Worm (Caenorhabditis elegans) whole organism, L3 larva: ENCODE results near the gene cyp-31A5.

Source experiments
- R02D3.7 ChIP-seq: fragments of 150-350 bp; optimal IDR thresholded peaks from 2 replicates; lab custom pipeline; 2014; ENCODE audit warnings: missing biosample characterization, missing genetic modification characterization
- ZK546.5 ChIP-seq: sonication (generic microtip); optimal IDR thresholded peaks from 2 replicates; lab custom pipeline; 2017; ENCODE audit warnings: missing biosample characterization, missing genetic modification characterization
- aly-2 ChIP-seq: fragments of 150-350 bp; optimal IDR thresholded peaks from 2 replicates; lab custom pipeline; 2014; ENCODE audit warnings: missing biosample characterization, missing genetic modification characterization
- ama-1 ChIP-seq: fragments of 150-350 bp; optimal IDR thresholded peaks from 2 replicates; lab custom pipeline; 2018
- ceh-16 ChIP-seq: sonication (generic microtip); optimal IDR thresholded peaks from 2 replicates; lab custom pipeline; 2017; ENCODE audit warnings: missing biosample characterization, missing genetic modification characterization
- ceh-28 ChIP-seq: fragments of 150-350 bp; optimal IDR thresholded peaks from 2 replicates; lab custom pipeline; 2014; ENCODE audit warnings: missing biosample characterization, missing genetic modification reagents, missing genetic modification characterization
- ceh-82 ChIP-seq: fragments of 150-350 bp; optimal IDR thresholded peaks from 2 replicates; lab custom pipeline; 2014; ENCODE audit warnings: missing biosample characterization, missing genetic modification characterization
- ceh-9 ChIP-seq: sonication (generic microtip); optimal IDR thresholded peaks from 2 replicates; lab custom pipeline; 2018; ENCODE audit warnings: missing biosample characterization, missing genetic modification characterization
- daf-12 ChIP-seq: fragments of 150-350 bp; optimal IDR thresholded peaks from 2 replicates; lab custom pipeline; 2014; ENCODE audit warnings: missing biosample characterization, missing genetic modification reagents, missing genetic modification characterization
- egl-27 ChIP-seq: sonication (generic microtip); optimal IDR thresholded peaks from 4 replicates; lab custom pipeline; 2017; ENCODE audit warnings: missing biosample characterization, missing genetic modification reagents, missing genetic modification characterization
- egl-5 ChIP-seq: fragments of 150-350 bp; optimal IDR thresholded peaks from 2 replicates; lab custom pipeline; 2017; ENCODE audit warnings: missing biosample characterization, missing genetic modification reagents, missing genetic modification characterization, inconsistent platforms
- elt-1 ChIP-seq: fragments of 150-350 bp; optimal IDR thresholded peaks from 2 replicates; lab custom pipeline; 2014; ENCODE audit warnings: missing biosample characterization, missing genetic modification characterization
- elt-2 ChIP-seq: sonication (generic microtip); optimal IDR thresholded peaks from 2 replicates; lab custom pipeline; 2016; ENCODE audit warnings: missing genetic modification reagents, mild to moderate bottlenecking, missing genetic modification characterization, missing compliant biosample characterization
- elt-3 ChIP-seq, 3 experiments: fragments of 150-350 bp in 1 of 3; sonication (generic microtip) in 2 of 3; optimal IDR thresholded peaks; 2 replicates in 2 of 3; 4 replicates in 1 of 3; lab custom pipeline; 2014 to 2017; ENCODE audit warnings: missing biosample characterization in 3 of 3, missing genetic modification characterization in 3 of 3
- eor-1 ChIP-seq, 2 experiments: fragments of 150-350 bp; optimal IDR thresholded peaks; 2 replicates each; lab custom pipeline; 2014 to 2018; ENCODE audit warnings: missing biosample characterization in 2 of 2, missing genetic modification characterization in 2 of 2
- fkh-10 ChIP-seq: sonication (generic microtip); optimal IDR thresholded peaks from 2 replicates; lab custom pipeline; 2017; ENCODE audit warnings: missing biosample characterization, missing genetic modification reagents, missing genetic modification characterization
- fkh-2 ChIP-seq: fragments of 150-350 bp; optimal IDR thresholded peaks from 2 replicates; lab custom pipeline; 2014; ENCODE audit warnings: missing biosample characterization, missing genetic modification reagents, missing genetic modification characterization
- fos-1 ChIP-seq: fragments of 150-350 bp; optimal IDR thresholded peaks from 2 replicates; lab custom pipeline; 2014; ENCODE audit warnings: missing biosample characterization, missing genetic modification characterization
- hmg-11 ChIP-seq: sonication (generic microtip); optimal IDR thresholded peaks from 2 replicates; lab custom pipeline; 2016; ENCODE audit warnings: missing genetic modification characterization, missing compliant biosample characterization
- jun-1 ChIP-seq: fragments of 150-350 bp; optimal IDR thresholded peaks from 2 replicates; lab custom pipeline; 2014; ENCODE audit warnings: missing biosample characterization, missing genetic modification reagents, missing genetic modification characterization
- lin-15B ChIP-seq: fragments of 150-350 bp; optimal IDR thresholded peaks from 2 replicates; lab custom pipeline; 2014; ENCODE audit warnings: missing biosample characterization, missing genetic modification characterization
- lin-39 ChIP-seq: fragments of 150-350 bp; optimal IDR thresholded peaks from 2 replicates; lab custom pipeline; 2018; ENCODE audit warnings: missing biosample characterization, missing genetic modification reagents, missing genetic modification characterization
- lsy-12 ChIP-seq: sonication (generic microtip); optimal IDR thresholded peaks from 2 replicates; lab custom pipeline; 2016; ENCODE audit warnings: mild to moderate bottlenecking, missing genetic modification characterization, missing compliant biosample characterization
- mdl-1 ChIP-seq: fragments of 150-350 bp; optimal IDR thresholded peaks from 2 replicates; lab custom pipeline; 2014; ENCODE audit warnings: missing biosample characterization, missing genetic modification characterization
- mml-1 ChIP-seq: fragments of 150-350 bp; sonication (generic microtip); optimal IDR thresholded peaks from 3 replicates; lab custom pipeline; 2014; ENCODE audit warnings: missing biosample characterization, missing genetic modification characterization
- nfya-1 ChIP-seq: sonication (generic microtip); optimal IDR thresholded peaks from 2 replicates; lab custom pipeline; 2017; ENCODE audit warnings: missing genetic modification characterization, mild to moderate bottlenecking, missing compliant biosample characterization, antibody characterized with exemption, moderate library complexity; ENCODE audit not compliant: insufficient read depth
- nhr-11 ChIP-seq: fragments of 150-350 bp; optimal IDR thresholded peaks from 2 replicates; lab custom pipeline; 2014; ENCODE audit warnings: missing biosample characterization, missing genetic modification characterization
- nhr-12 ChIP-seq: fragments of 150-350 bp; optimal IDR thresholded peaks from 2 replicates; lab custom pipeline; 2014; ENCODE audit warnings: missing biosample characterization, missing genetic modification characterization
- nhr-23 ChIP-seq: fragments of 150-350 bp; optimal IDR thresholded peaks from 2 replicates; lab custom pipeline; 2014; ENCODE audit warnings: missing biosample characterization, missing genetic modification reagents, missing genetic modification characterization
- nhr-237 ChIP-seq: fragments of 150-350 bp; optimal IDR thresholded peaks from 2 replicates; lab custom pipeline; 2014; ENCODE audit warnings: missing biosample characterization, missing genetic modification characterization
- nhr-25 ChIP-seq: sonication (generic microtip); optimal IDR thresholded peaks from 2 replicates; lab custom pipeline; 2017; ENCODE audit warnings: missing biosample characterization, missing genetic modification characterization
- nhr-28 ChIP-seq: fragments of 150-350 bp; optimal IDR thresholded peaks from 2 replicates; lab custom pipeline; 2014; ENCODE audit warnings: missing biosample characterization, missing genetic modification characterization
- nhr-43 ChIP-seq: sonication (generic microtip); optimal IDR thresholded peaks from 2 replicates; lab custom pipeline; 2016; ENCODE audit warnings: mild to moderate bottlenecking, missing genetic modification characterization, missing compliant biosample characterization; ENCODE audit not compliant: poor library complexity, severe bottlenecking
- nhr-67 ChIP-seq: fragments of 150-350 bp; optimal IDR thresholded peaks from 2 replicates; lab custom pipeline; 2014; ENCODE audit warnings: missing biosample characterization, missing genetic modification characterization
- nhr-76 ChIP-seq: fragments of 150-350 bp; sonication (generic microtip); optimal IDR thresholded peaks from 5 replicates; lab custom pipeline; 2014; ENCODE audit warnings: missing biosample characterization, missing genetic modification characterization
- nhr-77 ChIP-seq: fragments of 150-350 bp; optimal IDR thresholded peaks from 2 replicates; lab custom pipeline; 2014; ENCODE audit warnings: missing biosample characterization, missing genetic modification characterization
- pha-4 ChIP-seq: fragments of 150-350 bp; optimal IDR thresholded peaks from 2 replicates; lab custom pipeline; 2014; ENCODE audit warnings: missing biosample characterization, missing genetic modification reagents, missing genetic modification characterization
- pqm-1 ChIP-seq: fragments of 150-350 bp; optimal IDR thresholded peaks from 2 replicates; lab custom pipeline; 2017; ENCODE audit warnings: missing biosample characterization, missing genetic modification characterization, inconsistent platforms
- sea-2 ChIP-seq: fragments of 150-350 bp; sonication (generic microtip); optimal IDR thresholded peaks from 4 replicates; lab custom pipeline; 2014; ENCODE audit warnings: missing biosample characterization, missing genetic modification reagents, missing genetic modification characterization
- skn-1 ChIP-seq: fragments of 150-350 bp; optimal IDR thresholded peaks from 2 replicates; lab custom pipeline; 2014; ENCODE audit warnings: missing biosample characterization, missing genetic modification characterization
- snpc-4 ChIP-seq: fragments of 150-350 bp; optimal IDR thresholded peaks from 2 replicates; lab custom pipeline; 2014; ENCODE audit warnings: missing biosample characterization, missing genetic modification characterization
- tbx-2 ChIP-seq: sonication (generic microtip); optimal IDR thresholded peaks from 2 replicates; lab custom pipeline; 2016; ENCODE audit warnings: mild to moderate bottlenecking, missing genetic modification characterization, missing compliant biosample characterization
- unc-39 ChIP-seq: sonication (generic microtip); optimal IDR thresholded peaks from 4 replicates; lab custom pipeline; 2017; ENCODE audit warnings: missing biosample characterization, missing genetic modification characterization
- unc-62 ChIP-seq: fragments of 150-350 bp; sonication (generic microtip); optimal IDR thresholded peaks from 4 replicates; lab custom pipeline; 2014; ENCODE audit warnings: missing biosample characterization, missing genetic modification reagents, missing genetic modification characterization
- zag-1 ChIP-seq: fragments of 150-350 bp; optimal IDR thresholded peaks from 2 replicates; lab custom pipeline; 2014; ENCODE audit warnings: missing biosample characterization, missing genetic modification characterization
- ztf-11 ChIP-seq: fragments of 150-350 bp; optimal IDR thresholded peaks from 2 replicates; lab custom pipeline; 2014; ENCODE audit warnings: missing biosample characterization, missing genetic modification characterization
- ztf-4 ChIP-seq: fragments of 150-350 bp; optimal IDR thresholded peaks from 2 replicates; lab custom pipeline; 2014; ENCODE audit warnings: missing biosample characterization, missing genetic modification characterization

The cyp-31A5 gene

ce11 chrIV:13383763-13384436 lies 17.2 kb upstream of the cyp-31A5 start, which contains the start of gene rab-19:
Gene rab-19, minus strand, starts transcription at chrIV:13384386.
- no peak for TF ChIP-seq ztf-11
- TF ChIP-seq ama-1 (lab: Kevin White, UChicago), result no peak
- peak; percentile 35 for TF ChIP-seq lin-39
- TF ChIP-seq fkh-2, result no peak
- no peak for TF ChIP-seq elt-2
- peak; percentile 13 for TF ChIP-seq lin-15B (tag; lab: Kevin White, UChicago)
- no peak for TF ChIP-seq nhr-25 (tag; lab: Kevin White, UChicago)
- no peak for TF ChIP-seq snpc-4 (tag; lab: Kevin White, UChicago)
- no peak for TF ChIP-seq R02D3.7
- no peak for TF ChIP-seq ZK546.5 (tag; lab: Kevin White, UChicago)
- no peak for TF ChIP-seq zag-1 (tag; lab: Kevin White, UChicago)
- no peak for TF ChIP-seq jun-1 (tag; lab: Kevin White, UChicago)
- TF ChIP-seq elt-1 (tag; lab: Kevin White, UChicago), result no peak
- TF ChIP-seq aly-2, result no peak
- peak; percentile 26 for TF ChIP-seq nfya-1 (tag; lab: Kevin White, UChicago)
- TF ChIP-seq unc-39 (tag; lab: Kevin White, UChicago), result no peak
- peak; percentile 65 for TF ChIP-seq hmg-11 (tag; lab: Kevin White, UChicago)
- TF ChIP-seq egl-5 (tag; lab: Kevin White, UChicago), result no peak
- no peak for TF ChIP-seq eor-1 (tag; optimal IDR thresholded peaks at IDR 0.05; lab: Kevin White, UChicago)
- no peak for TF ChIP-seq tbx-2 (tag; lab: Kevin White, UChicago)
- TF ChIP-seq mml-1 (tag; lab: Kevin White, UChicago), result no peak
- TF ChIP-seq mdl-1 (tag; lab: Kevin White, UChicago), result no peak

ce11 chrIV:13386043-13386442 lies 15.0 kb upstream of the cyp-31A5 start, which contains the start of the genes Y62E10A.20, Y62E10A.23 and mdt-9:
Gene Y62E10A.20, minus strand, starts transcription at chrIV:13386091.
Gene Y62E10A.23, plus strand, starts transcription at chrIV:13386324.
Gene mdt-9, plus strand, starts transcription at chrIV:13386380.
- no peak for TF ChIP-seq ceh-16 (tag; lab: Kevin White, UChicago)
- TF ChIP-seq ztf-11, result no peak
- no peak for TF ChIP-seq ceh-82 (tag; lab: Kevin White, UChicago)
- no peak for TF ChIP-seq sea-2 (GFP tag; lab: Kevin White, UChicago)
- TF ChIP-seq nhr-11 (tag; lab: Kevin White, UChicago), result no peak
- peak; percentile 28 for TF ChIP-seq elt-2
- no peak for TF ChIP-seq nhr-76
- no peak for TF ChIP-seq mdl-1 (tag; lab: Kevin White, UChicago)
- no peak for TF ChIP-seq zag-1 (tag; lab: Kevin White, UChicago)
- TF ChIP-seq jun-1 (tag; lab: Kevin White, UChicago), result no peak
- no peak for TF ChIP-seq fkh-2
- TF ChIP-seq nfya-1 (tag; lab: Kevin White, UChicago), result peak; percentile 82
- TF ChIP-seq aly-2, result no peak
- no peak for TF ChIP-seq ceh-9 (tag; lab: Kevin White, UChicago)
- no peak for TF ChIP-seq elt-1 (tag; lab: Kevin White, UChicago)
- no peak for TF ChIP-seq daf-12 (tag; lab: Kevin White, UChicago)
- TF ChIP-seq ztf-4 (tag; lab: Kevin White, UChicago), result no peak
- TF ChIP-seq nhr-43 (tag; lab: Kevin White, UChicago), result peak; percentile 43
- peak; percentile 53 for TF ChIP-seq R02D3.7
- peak; percentile 72 for TF ChIP-seq nhr-25 (tag; lab: Kevin White, UChicago)
- TF ChIP-seq pha-4 (tag; lab: Kevin White, UChicago), result peak; percentile 87
- no peak for TF ChIP-seq nhr-28 (tag; lab: Kevin White, UChicago)
- TF ChIP-seq eor-1 (tag; optimal IDR thresholded peaks at IDR 0.05; lab: Kevin White, UChicago), result no peak
- TF ChIP-seq elt-3 (tag; optimal IDR thresholded peaks at IDR 0.05; lab: Kevin White, UChicago), result no peak
- no peak for TF ChIP-seq nhr-12 (tag; lab: Kevin White, UChicago)
- TF ChIP-seq nhr-67 (tag; lab: Kevin White, UChicago), result no peak
- no peak for TF ChIP-seq nhr-77 (tag; lab: Kevin White, UChicago)
- no peak for TF ChIP-seq egl-27
- TF ChIP-seq unc-39 (tag; lab: Kevin White, UChicago), result no peak
- TF ChIP-seq lin-39, result peak; percentile 70
- TF ChIP-seq ZK546.5 (tag; lab: Kevin White, UChicago), result no peak
- TF ChIP-seq mml-1 (tag; lab: Kevin White, UChicago), result no peak
- TF ChIP-seq lin-15B (tag; lab: Kevin White, UChicago), result peak; percentile 92
- peak; percentile 14 for TF ChIP-seq fkh-10 (GFP tag; lab: Kevin White, UChicago)
- peak; percentile 66 for TF ChIP-seq hmg-11 (tag; lab: Kevin White, UChicago)
- peak; percentile 9 for TF ChIP-seq ama-1 (lab: Kevin White, UChicago)
- no peak for TF ChIP-seq lsy-12 (tag; lab: Kevin White, UChicago)
- no peak for TF ChIP-seq unc-62 (GFP tag; lab: Kevin White, UChicago)
- peak; percentile 32 for TF ChIP-seq skn-1
- peak; percentile 54 for TF ChIP-seq ceh-28
- peak; percentile 11 for TF ChIP-seq snpc-4 (tag; lab: Kevin White, UChicago)
- no peak for TF ChIP-seq tbx-2 (tag; lab: Kevin White, UChicago)
- TF ChIP-seq nhr-23 (tag; lab: Kevin White, UChicago), result peak; percentile 81
- TF ChIP-seq pqm-1 (tag; lab: Kevin White, UChicago), result peak; percentile 9
- TF ChIP-seq nhr-237 (tag; lab: Kevin White, UChicago), result no peak
- TF ChIP-seq egl-5 (tag; lab: Kevin White, UChicago), result peak; percentile 95
- no peak for TF ChIP-seq fos-1
- TF ChIP-seq, all 47 proteins: peak for 17
